Fruit fly (Drosophila melanogaster) whole organism, embryonic: ENCODE measurements around the gene Elp3.

Source experiments
- Ada2b ChIP-seq: fragments of 200-800 bp; sonication (Bioruptor generic); IDR thresholded peaks from 2 replicates; pipeline ENCODE4 v1.3.6; 2022; ENCODE audit warnings: missing biosample characterization, missing genetic modification characterization
- Adf1 ChIP-seq: fragments of 200-800 bp; sonication (Bioruptor generic); IDR thresholded peaks from 2 replicates; pipeline ENCODE4 v1.3.6; 2022; ENCODE audit warnings: missing biosample characterization, missing genetic modification characterization
- CG10147 ChIP-seq: fragments of 200-800 bp; sonication (Bioruptor generic); optimal IDR thresholded peaks from 2 replicates; lab custom pipeline; 2019; ENCODE audit warnings: missing biosample characterization, mild to moderate bottlenecking, missing genetic modification characterization, moderate library complexity
- CG11247 ChIP-seq: fragments of 200-800 bp; sonication (Bioruptor generic); IDR thresholded peaks from 2 replicates; pipeline ENCODE4 v1.3.6; 2022; ENCODE audit warnings: missing biosample characterization, missing genetic modification characterization
- CG11695 ChIP-seq: fragments of 200-800 bp; sonication (Bioruptor generic); IDR thresholded peaks from 3 replicates; pipeline ENCODE4 v1.3.6; 2022; ENCODE audit warnings: missing biosample characterization, missing genetic modification characterization
- CG12219 ChIP-seq: fragments of 200-800 bp; sonication (Bioruptor generic); optimal IDR thresholded peaks from 3 replicates; lab custom pipeline; 2018; ENCODE audit warnings: missing biosample characterization, mild to moderate bottlenecking, missing genetic modification characterization
- CG12659 ChIP-seq: fragments of 200-800 bp; sonication (Bioruptor generic); optimal IDR thresholded peaks from 3 replicates; lab custom pipeline; 2017; ENCODE audit warnings: mild to moderate bottlenecking, missing biosample characterization, missing genetic modification reagents, missing genetic modification characterization
- CG13287 ChIP-seq: fragments of 200-800 bp; sonication (Bioruptor generic); IDR thresholded peaks from 2 replicates; pipeline ENCODE4 v1.3.6; 2022; ENCODE audit warnings: missing biosample characterization, missing genetic modification characterization; ENCODE audit not compliant: partially characterized antibody
- CG14050 ChIP-seq: fragments of 200-800 bp; sonication (Bioruptor generic); IDR thresholded peaks from 3 replicates; pipeline ENCODE4 v1.3.6; 2022; ENCODE audit warnings: missing biosample characterization, missing genetic modification characterization
- CG14667 ChIP-seq: fragments of 200-800 bp; sonication (Bioruptor generic); IDR thresholded peaks from 2 replicates; pipeline ENCODE4 v1.3.6; 2022; ENCODE audit warnings: missing biosample characterization, missing genetic modification characterization
- CG14710 ChIP-seq: fragments of 200-800 bp; sonication (Bioruptor generic); optimal IDR thresholded peaks from 3 replicates; lab custom pipeline; 2019; ENCODE audit warnings: missing biosample characterization, mild to moderate bottlenecking, missing genetic modification characterization, moderate library complexity
- CG15073 ChIP-seq: fragments of 200-800 bp; sonication (Bioruptor generic); optimal IDR thresholded peaks from 2 replicates; lab custom pipeline; 2016; ENCODE audit warnings: missing biosample characterization, missing genetic modification characterization
- CG15696 ChIP-seq: fragments of 200-800 bp; sonication (Bioruptor generic); optimal IDR thresholded peaks from 2 replicates; lab custom pipeline; 2019; ENCODE audit warnings: missing biosample characterization, mild to moderate bottlenecking, missing genetic modification characterization, moderate library complexity
- CG1792 ChIP-seq: fragments of 200-800 bp; sonication (Bioruptor generic); optimal IDR thresholded peaks from 2 replicates; lab custom pipeline; 2016; ENCODE audit warnings: missing biosample characterization, missing genetic modification characterization
- CG2116 ChIP-seq: fragments of 200-800 bp; sonication (Bioruptor generic); optimal IDR thresholded peaks from 3 replicates; lab custom pipeline; 2018; ENCODE audit warnings: missing biosample characterization, mild to moderate bottlenecking, missing genetic modification characterization
- CG2712 ChIP-seq: fragments of 200-800 bp; optimal IDR thresholded peaks from 3 replicates; lab custom pipeline; 2019; ENCODE audit warnings: missing biosample characterization, mild to moderate bottlenecking, missing genetic modification characterization, moderate library complexity
- CG2889 ChIP-seq: fragments of 200-800 bp; sonication (Bioruptor generic); IDR thresholded peaks from 3 replicates; pipeline ENCODE4 v1.3.6; 2022; ENCODE audit warnings: missing biosample characterization, missing genetic modification characterization
- CG3281 ChIP-seq: fragments of 200-800 bp; sonication (Bioruptor generic); optimal IDR thresholded peaks from 3 replicates; lab custom pipeline; 2017; ENCODE audit warnings: missing biosample characterization, mild to moderate bottlenecking, missing genetic modification characterization
- CG33557 ChIP-seq: fragments of 200-800 bp; sonication (Bioruptor generic); optimal IDR thresholded peaks from 2 replicates; lab custom pipeline; 2019; ENCODE audit warnings: missing biosample characterization, mild to moderate bottlenecking, missing genetic modification characterization, moderate library complexity
- CG4282 ChIP-seq: fragments of 200-800 bp; sonication (Bioruptor generic); optimal IDR thresholded peaks from 2 replicates; lab custom pipeline; 2016; ENCODE audit warnings: missing biosample characterization, missing genetic modification characterization
- CG4730 ChIP-seq: fragments of 200-800 bp; sonication (Bioruptor generic); IDR thresholded peaks from 2 replicates; pipeline ENCODE4 v1.3.6; 2022; ENCODE audit warnings: missing biosample characterization, missing genetic modification characterization
- CG6175 ChIP-seq: fragments of 200-800 bp; sonication (Bioruptor generic); IDR thresholded peaks from 3 replicates; pipeline ENCODE4 v1.3.6; 2022; ENCODE audit warnings: missing biosample characterization, missing genetic modification characterization
- CG7745 ChIP-seq: fragments of 200-800 bp; sonication (Bioruptor generic); optimal IDR thresholded peaks from 2 replicates; lab custom pipeline; 2018; ENCODE audit warnings: missing biosample characterization, mild to moderate bottlenecking, missing genetic modification characterization, moderate library complexity
- CG7839 ChIP-seq: fragments of 200-800 bp; sonication (Bioruptor generic); optimal IDR thresholded peaks from 3 replicates; lab custom pipeline; 2018; ENCODE audit warnings: missing biosample characterization, mild to moderate bottlenecking, missing genetic modification characterization, moderate library complexity
- Camta ChIP-seq: fragments of 200-800 bp; sonication (Bioruptor generic); optimal IDR thresholded peaks from 2 replicates; lab custom pipeline; 2016; ENCODE audit warnings: missing biosample characterization, missing genetic modification characterization
- CkIIα-i1 ChIP-seq: fragments of 200-800 bp; sonication (Bioruptor generic); IDR thresholded peaks from 2 replicates; pipeline ENCODE4 v1.3.6; 2022; ENCODE audit warnings: missing biosample characterization, missing genetic modification characterization
- Dfd ChIP-seq, 2 experiments: fragments of >200 bp; optimal IDR thresholded peaks; 2 replicates each; lab custom pipeline; 2017; ENCODE audit warnings: missing biosample characterization in 2 of 2, missing genetic modification characterization in 2 of 2
- Doc2 ChIP-seq: fragments of 200-800 bp; sonication (Bioruptor generic); IDR thresholded peaks from 2 replicates; pipeline ENCODE4 v1.3.6; 2022; ENCODE audit warnings: missing biosample characterization, missing genetic modification characterization
- E2f1 ChIP-seq: fragments of 200-800 bp; sonication (Bioruptor generic); IDR thresholded peaks from 2 replicates; pipeline ENCODE4 v1.3.6; 2022; ENCODE audit warnings: missing biosample characterization, missing genetic modification characterization
- Gsc ChIP-seq: fragments of 200-800 bp; sonication (Bioruptor generic); IDR thresholded peaks from 2 replicates; pipeline ENCODE4 v1.3.6; 2022; ENCODE audit warnings: missing biosample characterization, missing genetic modification characterization
- Hey ChIP-seq: fragments of 200-800 bp; sonication (Bioruptor generic); optimal IDR thresholded peaks from 3 replicates; lab custom pipeline; 2018; ENCODE audit warnings: missing biosample characterization, mild to moderate bottlenecking, missing genetic modification characterization
- Lpt ChIP-seq: fragments of >200 bp; optimal IDR thresholded peaks from 2 replicates; lab custom pipeline; 2018; ENCODE audit warnings: missing biosample characterization, missing genetic modification characterization
- MESR4 ChIP-seq: fragments of 200-800 bp; sonication (Bioruptor generic); optimal IDR thresholded peaks from 2 replicates; lab custom pipeline; 2018; ENCODE audit warnings: missing biosample characterization, mild to moderate bottlenecking, missing genetic modification characterization, moderate library complexity
- NK7.1 ChIP-seq: fragments of 200-800 bp; sonication (Bioruptor generic); optimal IDR thresholded peaks from 3 replicates; lab custom pipeline; 2016; ENCODE audit warnings: missing biosample characterization, missing genetic modification characterization
- Ptx1 ChIP-seq: fragments of 200-800 bp; sonication (Bioruptor generic); IDR thresholded peaks from 2 replicates; pipeline ENCODE4 v1.3.6; 2022; ENCODE audit warnings: missing biosample characterization, missing genetic modification characterization
- Six4 ChIP-seq: fragments of 200-800 bp; sonication (Bioruptor generic); optimal IDR thresholded peaks from 2 replicates; lab custom pipeline; 2016; ENCODE audit warnings: missing biosample characterization, missing genetic modification characterization
- Sox102F ChIP-seq: fragments of 200-800 bp; sonication (Bioruptor generic); optimal IDR thresholded peaks from 2 replicates; lab custom pipeline; 2018; ENCODE audit warnings: missing biosample characterization, mild to moderate bottlenecking, missing genetic modification characterization, moderate library complexity
- caup ChIP-seq: fragments of 200-800 bp; sonication (Bioruptor generic); optimal IDR thresholded peaks from 3 replicates; lab custom pipeline; 2017; ENCODE audit warnings: missing biosample characterization, mild to moderate bottlenecking, missing genetic modification characterization, moderate library complexity; ENCODE audit not compliant: severe bottlenecking
- ci ChIP-seq: fragments of 200-800 bp; sonication (Bioruptor generic); IDR thresholded peaks from 3 replicates; pipeline ENCODE4 v1.3.6; 2022; ENCODE audit warnings: missing biosample characterization, missing genetic modification characterization
- crol ChIP-seq: fragments of 200-800 bp; sonication (Bioruptor generic); IDR thresholded peaks from 2 replicates; pipeline ENCODE4 v1.3.6; 2022; ENCODE audit warnings: missing biosample characterization, missing genetic modification characterization
- dati ChIP-seq: fragments of 200-800 bp; sonication (Bioruptor generic); IDR thresholded peaks from 2 replicates; pipeline ENCODE4 v1.3.6; 2022; ENCODE audit warnings: missing biosample characterization, missing genetic modification characterization
- dm ChIP-seq: fragments of 200-800 bp; sonication (Bioruptor generic); optimal IDR thresholded peaks from 3 replicates; lab custom pipeline; 2016; ENCODE audit warnings: missing biosample characterization, missing genetic modification characterization
- ewg ChIP-seq: fragments of 200-800 bp; sonication (Bioruptor generic); optimal IDR thresholded peaks from 3 replicates; lab custom pipeline; 2017; ENCODE audit warnings: mild to moderate bottlenecking, missing biosample characterization, missing genetic modification reagents, missing genetic modification characterization
- grau ChIP-seq: fragments of 200-800 bp; optimal IDR thresholded peaks from 3 replicates; lab custom pipeline; 2019; ENCODE audit warnings: missing biosample characterization, mild to moderate bottlenecking, missing genetic modification characterization, moderate library complexity
- maf-S ChIP-seq: fragments of 200-800 bp; sonication (Bioruptor generic); optimal IDR thresholded peaks from 2 replicates; lab custom pipeline; 2016; ENCODE audit warnings: missing biosample characterization, missing genetic modification characterization
- mirr ChIP-seq: fragments of 200-800 bp; sonication (Bioruptor generic); optimal IDR thresholded peaks from 3 replicates; lab custom pipeline; 2018; ENCODE audit warnings: missing biosample characterization, mild to moderate bottlenecking, missing genetic modification characterization
- peb ChIP-seq: fragments of 200-800 bp; sonication (Bioruptor generic); IDR thresholded peaks from 2 replicates; pipeline ENCODE4 v1.3.6; 2022; ENCODE audit warnings: missing biosample characterization, missing genetic modification characterization
- pnt ChIP-seq: fragments of 200-800 bp; sonication (Bioruptor generic); optimal IDR thresholded peaks from 3 replicates; lab custom pipeline; 2016; ENCODE audit warnings: missing biosample characterization, missing genetic modification characterization
- psq ChIP-seq: fragments of 200-800 bp; sonication (Bioruptor generic); optimal IDR thresholded peaks from 2 replicates; lab custom pipeline; 2017; ENCODE audit warnings: missing biosample characterization, missing genetic modification characterization
- rib ChIP-seq: fragments of 200-800 bp; sonication (Bioruptor generic); IDR thresholded peaks from 2 replicates; pipeline ENCODE4 v1.3.6; 2022; ENCODE audit warnings: missing biosample characterization, missing genetic modification characterization
- sens ChIP-seq: fragments of 200-800 bp; sonication (Bioruptor generic); peaks from one replicate; lab custom pipeline; 2016; ENCODE audit warnings: missing biosample characterization, missing genetic modification characterization
- trh ChIP-seq: fragments of 200-800 bp; sonication (Bioruptor generic); optimal IDR thresholded peaks from 2 replicates; lab custom pipeline; 2016; ENCODE audit warnings: missing biosample characterization, missing genetic modification characterization

Elp3 gene

DNA sequence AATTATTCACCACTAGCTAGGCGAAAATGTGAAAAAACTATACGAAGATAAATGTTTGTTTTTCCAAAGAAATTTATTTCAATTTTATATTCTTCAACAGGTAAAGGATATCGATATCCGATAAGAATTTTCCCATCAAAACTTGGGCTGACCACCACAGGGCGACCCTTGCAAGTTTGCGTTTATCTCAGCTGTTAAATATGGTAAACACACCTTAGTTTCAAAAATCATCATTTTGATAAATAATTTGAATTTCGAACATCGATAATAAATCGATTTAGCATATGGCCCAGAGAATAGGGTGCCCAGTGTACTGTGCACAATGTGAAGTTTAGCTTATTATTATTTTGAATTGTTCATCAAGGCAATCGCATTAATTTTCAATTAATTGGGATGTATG is 18.8 kb downstream of the Elp3 start, which contains the start of the genes CG15443 and Paris (continued):
- TF ChIP-seq CkIIα-i1 (GFP tag; lab: Robert Waterston, UW) = no peak
- TF ChIP-seq CG14050 (GFP tag; lab: Robert Waterston, UW) = no peak
- TF ChIP-seq CG14710 (tag; lab: Kevin White, UChicago) = peak; percentile 60
- no peak for TF ChIP-seq maf-S
- no peak for TF ChIP-seq dati (GFP tag; lab: Robert Waterston, UW)
- TF ChIP-seq Lpt (GFP tag; lab: Kevin White, UChicago) = no peak
- TF ChIP-seq grau (tag; lab: Kevin White, UChicago) = no peak
- peak; percentile 35 for TF ChIP-seq dm (GFP tag; lab: Kevin White, UChicago)
- TF ChIP-seq CG14667 = no peak
- TF ChIP-seq Dfd (GFP tag; optimal IDR thresholded peaks at IDR 0.05; lab: Kevin White, UChicago) = no peak
- peak; percentile 10 for TF ChIP-seq CG3281 (GFP tag; lab: Kevin White, UChicago)
- TF ChIP-seq Ada2b (GFP tag; lab: Robert Waterston, UW) = no peak; the same call in 1 of the 2 replicates
- TF ChIP-seq CG12219 (GFP tag; lab: Kevin White, UChicago) = no peak
- TF ChIP-seq Ptx1 (GFP tag; lab: Robert Waterston, UW) = no peak
- peak; percentile 82 for TF ChIP-seq sens (GFP tag; lab: Kevin White, UChicago)
- TF ChIP-seq CG4282 = no peak
- TF ChIP-seq CG15696 (tag; lab: Kevin White, UChicago) = no peak
- TF ChIP-seq CG7745 (tag; lab: Kevin White, UChicago) = no peak
- TF ChIP-seq Doc2 = no peak
- TF ChIP-seq CG11695 (GFP tag; lab: Robert Waterston, UW) = no peak
- TF ChIP-seq CG13287 (GFP tag; lab: Robert Waterston, UW) = peak; percentile 85
- no peak for TF ChIP-seq trh (GFP tag; lab: Kevin White, UChicago)
- no peak for TF ChIP-seq Six4
- no peak for TF ChIP-seq Gsc (GFP tag; lab: Robert Waterston, UW)
- TF ChIP-seq E2f1 (GFP tag; lab: Robert Waterston, UW) = no peak
- no peak for TF ChIP-seq CG6175 (GFP tag; lab: Robert Waterston, UW)
- TF ChIP-seq CG1792 (GFP tag; lab: Kevin White, UChicago) = no peak
- TF ChIP-seq Adf1 = no peak
- no peak for TF ChIP-seq psq (GFP tag; lab: Kevin White, UChicago)
- peak; percentile 16 for TF ChIP-seq CG7839 (tag; lab: Kevin White, UChicago)
- TF ChIP-seq Sox102F = no peak
- no peak for TF ChIP-seq CG2889
- no peak for TF ChIP-seq NK7.1 (GFP tag; lab: Kevin White, UChicago)
- peak; percentile 55 for TF ChIP-seq CG2116 (GFP tag; lab: Kevin White, UChicago)
- no peak for TF ChIP-seq rib (GFP tag; lab: Robert Waterston, UW)
- TF ChIP-seq mirr = peak; percentile 16
- peak; percentile 57; the same call in 2 of the 3 replicates for TF ChIP-seq ci
- TF ChIP-seq caup (GFP tag; lab: Kevin White, UChicago) = no peak
- no peak for TF ChIP-seq crol (GFP tag; lab: Robert Waterston, UW)
- no peak for TF ChIP-seq CG4730 (GFP tag; lab: Robert Waterston, UW)
- TF ChIP-seq CG2712 (tag; lab: Kevin White, UChicago) = peak; percentile 29
- TF ChIP-seq CG11247 (GFP tag; lab: Robert Waterston, UW) = no peak
- TF ChIP-seq Hey (tag; lab: Kevin White, UChicago) = no peak
- TF ChIP-seq CG12659 (GFP tag; lab: Kevin White, UChicago) = peak; percentile 46
- TF ChIP-seq CG15073 (GFP tag; lab: Kevin White, UChicago) = no peak
- TF ChIP-seq CG10147 = no peak
- peak; percentile 35 for TF ChIP-seq CG33557 (GFP tag; lab: Kevin White, UChicago)
- no peak for TF ChIP-seq pnt
- TF ChIP-seq Camta (GFP tag; lab: Kevin White, UChicago) = no peak
- TF ChIP-seq MESR4 (GFP tag; lab: Kevin White, UChicago) = peak; percentile 2
- TF ChIP-seq ewg (GFP tag; lab: Kevin White, UChicago) = no peak
- no peak for TF ChIP-seq peb (GFP tag; lab: Robert Waterston, UW)
